Worm (Caenorhabditis elegans) whole organism, L2 larva: Measurements from ENCODE around the gene M02D8.7.

ENCODE experiments used
- F13H6.1 ChIP-seq: sonication (generic microtip); optimal IDR thresholded peaks from 2 replicates; lab custom pipeline; 2016; ENCODE audit warnings: missing genetic modification characterization, missing compliant biosample characterization
- R02D3.7 ChIP-seq: fragments of 150-350 bp; optimal IDR thresholded peaks from 2 replicates; lab custom pipeline; 2014; ENCODE audit warnings: missing biosample characterization, missing genetic modification characterization
- Y55F3AM.14 ChIP-seq: fragments of 200-800 bp; sonication (Bioruptor generic); optimal IDR thresholded peaks from 2 replicates; lab custom pipeline; 2018; ENCODE audit warnings: mild to moderate bottlenecking, missing genetic modification characterization, missing compliant biosample characterization
- ZK546.5 ChIP-seq: sonication (generic microtip); optimal IDR thresholded peaks from 2 replicates; lab custom pipeline; 2017; ENCODE audit warnings: missing biosample characterization, missing genetic modification characterization
- alr-1 ChIP-seq: fragments of 150-350 bp; optimal IDR thresholded peaks from 2 replicates; lab custom pipeline; 2014; ENCODE audit warnings: missing biosample characterization, missing genetic modification characterization
- ama-1 ChIP-seq: fragments of 150-350 bp; optimal IDR thresholded peaks from 2 replicates; lab custom pipeline; 2018; ENCODE audit warnings: inconsistent platforms
- crh-2 ChIP-seq: sonication (generic microtip); optimal IDR thresholded peaks from 2 replicates; lab custom pipeline; 2017; ENCODE audit warnings: missing biosample characterization, missing genetic modification characterization
- dmd-4 ChIP-seq: sonication (generic microtip); optimal IDR thresholded peaks from 2 replicates; lab custom pipeline; 2017; ENCODE audit warnings: missing biosample characterization, missing genetic modification characterization
- egl-27 ChIP-seq: sonication (generic microtip); optimal IDR thresholded peaks from 3 replicates; lab custom pipeline; 2017; ENCODE audit warnings: missing biosample characterization, missing genetic modification reagents, missing genetic modification characterization
- elt-1 ChIP-seq: fragments of 150-350 bp; optimal IDR thresholded peaks from 2 replicates; lab custom pipeline; 2014; ENCODE audit warnings: missing biosample characterization, missing genetic modification characterization
- fos-1 ChIP-seq: fragments of 150-350 bp; optimal IDR thresholded peaks from 2 replicates; lab custom pipeline; 2014; ENCODE audit warnings: missing biosample characterization, missing genetic modification characterization
- gmeb-1 ChIP-seq: fragments of 150-350 bp; optimal IDR thresholded peaks from 2 replicates; lab custom pipeline; 2014; ENCODE audit warnings: missing biosample characterization, missing genetic modification characterization
- lin-11 ChIP-seq: fragments of 150-350 bp; sonication (generic microtip); optimal IDR thresholded peaks from 2 replicates; lab custom pipeline; 2014; ENCODE audit warnings: missing biosample characterization, missing genetic modification characterization, inconsistent platforms, mixed read lengths
- lsy-2 ChIP-seq, 2 experiments: fragments of 150-350 bp in 1 of 2; sonication (generic microtip) in 1 of 2; optimal IDR thresholded peaks; 2 replicates each; lab custom pipeline; 2014 to 2017; ENCODE audit warnings: missing biosample characterization in 2 of 2, missing genetic modification characterization in 2 of 2
- mab-5 ChIP-seq: fragments of 150-350 bp; optimal IDR thresholded peaks from 2 replicates; lab custom pipeline; 2014; ENCODE audit warnings: missing biosample characterization, missing genetic modification characterization
- mdl-1 ChIP-seq, 2 experiments: fragments of 150-350 bp in 1 of 2; sonication (generic microtip) in 1 of 2; optimal IDR thresholded peaks; 2 replicates each; lab custom pipeline; 2017; ENCODE audit warnings: missing biosample characterization in 2 of 2, missing genetic modification characterization in 2 of 2
- nhr-10 ChIP-seq: sonication (generic microtip); optimal IDR thresholded peaks from 2 replicates; lab custom pipeline; 2017; ENCODE audit warnings: missing biosample characterization, missing genetic modification characterization
- nhr-21 ChIP-seq: fragments of 150-350 bp; optimal IDR thresholded peaks from 2 replicates; lab custom pipeline; 2014; ENCODE audit warnings: missing biosample characterization, missing genetic modification characterization
- nhr-237 ChIP-seq: fragments of 150-350 bp; optimal IDR thresholded peaks from 2 replicates; lab custom pipeline; 2014; ENCODE audit warnings: missing biosample characterization, missing genetic modification characterization
- nhr-6 ChIP-seq: fragments of 150-350 bp; optimal IDR thresholded peaks from 2 replicates; lab custom pipeline; 2014; ENCODE audit warnings: missing biosample characterization, missing genetic modification characterization
- peb-1 ChIP-seq: fragments of 150-350 bp; optimal IDR thresholded peaks from 2 replicates; lab custom pipeline; 2014; ENCODE audit warnings: missing biosample characterization, missing genetic modification characterization
- sma-3 ChIP-seq: sonication (generic microtip); optimal IDR thresholded peaks from 2 replicates; lab custom pipeline; 2016; ENCODE audit warnings: missing genetic modification reagents, missing genetic modification characterization, missing compliant biosample characterization
- sma-9 ChIP-seq, 2 experiments: fragments of 150-350 bp in 1 of 2; sonication (generic microtip) in 1 of 2; optimal IDR thresholded peaks; 2 replicates each; lab custom pipeline; 2014 to 2016; ENCODE audit warnings: missing genetic modification characterization in 2 of 2, mild to moderate bottlenecking in 1 of 2, missing biosample characterization in 1 of 2, missing compliant biosample characterization in 1 of 2, missing genetic modification reagents in 1 of 2, moderate library complexity in 1 of 2
- unc-39 ChIP-seq: fragments of 150-350 bp; optimal IDR thresholded peaks from 2 replicates; lab custom pipeline; 2014; ENCODE audit warnings: missing biosample characterization, missing genetic modification characterization
- unc-55 ChIP-seq: fragments of 150-350 bp; sonication (generic microtip); optimal IDR thresholded peaks from 3 replicates; lab custom pipeline; 2014; ENCODE audit warnings: missing biosample characterization, missing genetic modification reagents, missing genetic modification characterization
- unc-62 ChIP-seq: fragments of 150-350 bp; optimal IDR thresholded peaks from 2 replicates; lab custom pipeline; 2014; ENCODE audit warnings: missing biosample characterization, missing genetic modification reagents, missing genetic modification characterization
- zag-1 ChIP-seq: fragments of 150-350 bp; optimal IDR thresholded peaks from 2 replicates; lab custom pipeline; 2014; ENCODE audit warnings: missing biosample characterization, missing genetic modification characterization
- ztf-11 ChIP-seq: sonication (generic microtip); optimal IDR thresholded peaks from 2 replicates; lab custom pipeline; 2017; ENCODE audit warnings: missing biosample characterization, missing genetic modification characterization

M02D8.7 gene

DNA sequence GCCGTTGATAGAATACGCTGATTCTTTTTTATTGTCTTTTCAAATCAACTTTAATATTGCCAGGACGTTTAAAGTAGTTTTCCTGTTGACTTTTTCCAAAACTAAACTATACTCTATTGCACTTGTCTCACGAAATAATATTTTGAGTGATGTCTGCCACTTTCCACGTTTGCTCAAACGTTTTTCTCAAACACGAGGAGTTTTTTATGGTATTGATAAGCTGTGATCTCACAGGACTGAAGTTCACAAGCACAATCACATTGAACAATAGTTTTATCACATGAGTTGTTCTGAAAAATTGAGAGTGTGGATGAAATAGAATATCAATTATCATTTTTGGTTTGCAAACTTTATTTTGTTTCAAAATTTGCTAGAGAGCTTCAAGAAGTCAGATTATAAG, 22.9 kb downstream of the M02D8.7 start:
- TF ChIP-seq lsy-2 (tag; optimal IDR thresholded peaks at IDR 0.05; lab: Kevin White, UChicago) (no peak), unc-55 (GFP tag; lab: Kevin White, UChicago) (no peak), sma-9 (GFP tag; optimal IDR thresholded peaks at IDR 0.05; lab: Kevin White, UChicago) (peak; percentile 12), sma-9 (tag; optimal IDR thresholded peaks at IDR 0.05; lab: Kevin White, UChicago) (no peak), F13H6.1 (tag; lab: Kevin White, UChicago) (peak; percentile 10)

DNA sequence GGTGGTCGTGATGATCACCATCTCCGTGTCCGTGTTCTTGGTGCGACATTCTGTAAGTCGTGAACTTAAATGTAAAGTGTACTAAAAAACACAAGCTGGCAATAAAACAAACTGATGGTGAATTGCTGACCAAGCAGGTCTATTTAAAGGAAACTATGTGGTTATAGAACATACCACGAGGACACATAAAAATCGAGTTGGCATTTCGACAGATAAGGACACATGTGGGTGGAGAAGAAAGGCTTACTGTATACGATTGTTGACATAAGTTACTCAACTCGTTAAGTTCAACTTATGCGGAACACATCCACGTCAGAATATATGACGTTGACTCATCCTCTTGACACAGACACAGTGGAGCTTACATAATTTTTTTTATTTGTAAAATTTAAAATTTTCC, 23.9 kb downstream of the M02D8.7 start, which contains the start of gene F53A9.8:
F53A9.8 (minus strand) TSS at position 49 of the 400 bp plus-strand sequence.
- TF ChIP-seq lin-11 (tag; lab: Kevin White, UChicago) (no peak), unc-55 (GFP tag; lab: Kevin White, UChicago) (no peak), sma-9 (GFP tag; optimal IDR thresholded peaks at IDR 0.05; lab: Kevin White, UChicago) (peak; percentile 55), sma-9 (tag; optimal IDR thresholded peaks at IDR 0.05; lab: Kevin White, UChicago) (no peak), unc-39 (tag; lab: Kevin White, UChicago) (no peak), fos-1 (peak; percentile 41), nhr-6 (tag; lab: Kevin White, UChicago) (no peak), peb-1 (tag; lab: Kevin White, UChicago) (no peak), crh-2 (tag; lab: Kevin White, UChicago) (peak; percentile 51), nhr-21 (tag; lab: Kevin White, UChicago) (no peak), alr-1 (tag; lab: Kevin White, UChicago) (no peak), ZK546.5 (no peak)

ce11 chrX:8718153-8718552, 24.6 kb downstream of the M02D8.7 start:
- TF ChIP-seq Y55F3AM.14 (GFP tag; lab: Kevin White, UChicago) (no peak), crh-2 (tag; lab: Kevin White, UChicago) (no peak), egl-27 (no peak), ztf-11 (tag; lab: Kevin White, UChicago) (no peak), mab-5 (tag; lab: Kevin White, UChicago) (no peak), F13H6.1 (tag; lab: Kevin White, UChicago) (no peak), nhr-10 (no peak), dmd-4 (tag; lab: Kevin White, UChicago) (no peak)

- TF ChIP-seq Y55F3AM.14 (GFP tag; lab: Kevin White, UChicago) (no peak), ztf-11 (tag; lab: Kevin White, UChicago) (no peak), nhr-237 (tag; lab: Kevin White, UChicago) (no peak), mdl-1 (tag; optimal IDR thresholded peaks at IDR 0.05; lab: Kevin White, UChicago) (no peak), F13H6.1 (tag; lab: Kevin White, UChicago) (no peak), ama-1 (lab: Kevin White, UChicago) (no peak), mab-5 (tag; lab: Kevin White, UChicago) (no peak), dmd-4 (tag; lab: Kevin White, UChicago) (no peak), elt-1 (no peak), lsy-2 (tag; optimal IDR thresholded peaks at IDR 0.05; lab: Kevin White, UChicago) (no peak)
- TF ChIP-seq, all 48 proteins: peak for 0
Observed at ce11 chrX:8716822-8717221, 26.0 kb downstream of the M02D8.7 start, which contains the start of gene F53A9.7. Gene F53A9.7, minus strand, starts transcription at chrX:8716922.

- TF ChIP-seq sma-3 (GFP tag; lab: Kevin White, UChicago) (no peak), fos-1 (peak; percentile 36)
Observed at ce11 chrX:8714845-8715244, 28.0 kb downstream of the M02D8.7 start.

DNA sequence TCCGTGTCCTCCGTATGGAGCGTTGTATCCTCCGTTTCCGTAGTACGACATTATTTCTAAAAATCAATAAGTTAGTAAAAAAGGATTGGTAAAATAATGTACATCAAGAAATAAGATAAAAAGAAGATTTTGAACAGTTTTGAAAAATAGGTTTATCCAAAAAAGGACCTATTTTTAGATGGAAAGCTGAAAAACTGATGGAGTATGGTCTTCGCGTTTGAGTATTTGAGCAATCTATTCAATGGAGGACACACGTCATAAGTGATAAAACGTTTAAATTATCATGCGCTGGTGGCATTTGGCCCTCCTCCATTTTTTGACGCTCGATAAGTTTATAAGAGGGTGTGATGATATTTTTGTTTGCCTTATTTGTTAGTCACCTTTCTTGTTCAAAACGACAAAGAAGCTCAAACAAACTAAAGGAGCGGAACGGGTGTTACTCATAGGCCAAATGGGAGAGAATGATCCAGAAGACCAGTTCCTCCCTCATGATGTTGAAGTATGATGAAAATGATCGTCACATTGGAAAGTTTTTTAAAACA, 29.0 kb downstream of the M02D8.7 start, which contains the start of gene F53A9.6:
F53A9.6 (minus strand) TSS at position 51 of the 542 bp plus-strand sequence.
- TF ChIP-seq sma-9 (GFP tag; optimal IDR thresholded peaks at IDR 0.05; lab: Kevin White, UChicago) (peak; percentile 39), sma-9 (tag; optimal IDR thresholded peaks at IDR 0.05; lab: Kevin White, UChicago) (no peak), fos-1 (peak; percentile 63), unc-62 (no peak), gmeb-1 (tag; lab: Kevin White, UChicago) (peak; percentile 19), R02D3.7 (tag; lab: Kevin White, UChicago) (no peak), peb-1 (tag; lab: Kevin White, UChicago) (no peak), zag-1 (tag; lab: Kevin White, UChicago) (no peak), mab-5 (tag; lab: Kevin White, UChicago) (no peak)
